Worm (Caenorhabditis elegans) whole organism, L2 larva: ENCODE data around the gene fli-1.

Source experiments
- ZK546.5 ChIP-seq: sonication (generic microtip); optimal IDR thresholded peaks from 2 replicates; lab custom pipeline; 2017; ENCODE audit warnings: missing biosample characterization, missing genetic modification characterization
- ama-1 ChIP-seq: fragments of 150-350 bp; optimal IDR thresholded peaks from 2 replicates; lab custom pipeline; 2018; ENCODE audit warnings: inconsistent platforms

DNA sequence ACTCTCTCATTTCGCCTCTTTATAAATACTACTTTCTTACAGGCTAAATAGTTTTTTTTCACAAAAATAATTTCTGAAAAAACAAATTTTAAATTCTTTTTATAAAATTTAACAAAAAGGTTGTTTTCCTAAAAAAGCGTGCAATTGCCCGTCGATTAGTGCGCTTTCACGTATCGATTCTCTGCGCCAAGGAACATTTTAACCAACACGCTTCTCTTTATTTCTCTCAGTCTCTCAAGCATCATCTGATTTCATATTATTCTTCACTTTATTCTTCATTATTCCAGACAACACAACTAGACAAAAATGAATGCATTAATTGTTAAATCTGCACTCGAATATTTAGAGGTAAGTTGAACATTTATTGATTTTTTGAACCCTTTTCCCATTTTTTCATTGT, 6.1 kb upstream of the fli-1 start, which contains the start of gene B0303.4:
- TF ChIP-seq ama-1 (lab: Kevin White, UChicago) (peak; percentile 7), ZK546.5 (tag; lab: Kevin White, UChicago) (no peak)
